Worm (Caenorhabditis elegans) whole organism, L3 larva: ENCODE results near the gene C06E7.2.
A peak's percentile ranks its signal among the peaks of the same experiment; 100 is the strongest.

Experiments used
- R02D3.7 ChIP-seq: fragments of 150-350 bp; optimal IDR thresholded peaks from 2 replicates; lab custom pipeline; 2014; ENCODE audit warnings: missing biosample characterization, missing genetic modification characterization
- ZK546.5 ChIP-seq: sonication (generic microtip); optimal IDR thresholded peaks from 2 replicates; lab custom pipeline; 2017; ENCODE audit warnings: missing biosample characterization, missing genetic modification characterization
- aly-2 ChIP-seq: fragments of 150-350 bp; optimal IDR thresholded peaks from 2 replicates; lab custom pipeline; 2014; ENCODE audit warnings: missing biosample characterization, missing genetic modification characterization
- ama-1 ChIP-seq: fragments of 150-350 bp; optimal IDR thresholded peaks from 2 replicates; lab custom pipeline; 2018
- ceh-28 ChIP-seq: fragments of 150-350 bp; optimal IDR thresholded peaks from 2 replicates; lab custom pipeline; 2014; ENCODE audit warnings: missing biosample characterization, missing genetic modification reagents, missing genetic modification characterization
- ceh-82 ChIP-seq: fragments of 150-350 bp; optimal IDR thresholded peaks from 2 replicates; lab custom pipeline; 2014; ENCODE audit warnings: missing biosample characterization, missing genetic modification characterization
- ceh-9 ChIP-seq: sonication (generic microtip); optimal IDR thresholded peaks from 2 replicates; lab custom pipeline; 2018; ENCODE audit warnings: missing biosample characterization, missing genetic modification characterization
- daf-12 ChIP-seq: fragments of 150-350 bp; optimal IDR thresholded peaks from 2 replicates; lab custom pipeline; 2014; ENCODE audit warnings: missing biosample characterization, missing genetic modification reagents, missing genetic modification characterization
- egl-27 ChIP-seq: sonication (generic microtip); optimal IDR thresholded peaks from 4 replicates; lab custom pipeline; 2017; ENCODE audit warnings: missing biosample characterization, missing genetic modification reagents, missing genetic modification characterization
- egl-5 ChIP-seq: fragments of 150-350 bp; optimal IDR thresholded peaks from 2 replicates; lab custom pipeline; 2017; ENCODE audit warnings: missing biosample characterization, missing genetic modification reagents, missing genetic modification characterization, inconsistent platforms
- elt-2 ChIP-seq: sonication (generic microtip); optimal IDR thresholded peaks from 2 replicates; lab custom pipeline; 2016; ENCODE audit warnings: missing genetic modification reagents, mild to moderate bottlenecking, missing genetic modification characterization, missing compliant biosample characterization
- elt-3 ChIP-seq, 3 experiments: fragments of 150-350 bp in 1 of 3; sonication (generic microtip) in 2 of 3; optimal IDR thresholded peaks; 2 replicates in 2 of 3; 4 replicates in 1 of 3; lab custom pipeline; 2014 to 2017; ENCODE audit warnings: missing biosample characterization in 3 of 3, missing genetic modification characterization in 3 of 3
- eor-1 ChIP-seq, 2 experiments: fragments of 150-350 bp; optimal IDR thresholded peaks; 2 replicates each; lab custom pipeline; 2014 to 2018; ENCODE audit warnings: missing biosample characterization in 2 of 2, missing genetic modification characterization in 2 of 2
- fkh-10 ChIP-seq: sonication (generic microtip); optimal IDR thresholded peaks from 2 replicates; lab custom pipeline; 2017; ENCODE audit warnings: missing biosample characterization, missing genetic modification reagents, missing genetic modification characterization
- fkh-2 ChIP-seq: fragments of 150-350 bp; optimal IDR thresholded peaks from 2 replicates; lab custom pipeline; 2014; ENCODE audit warnings: missing biosample characterization, missing genetic modification reagents, missing genetic modification characterization
- fos-1 ChIP-seq: fragments of 150-350 bp; optimal IDR thresholded peaks from 2 replicates; lab custom pipeline; 2014; ENCODE audit warnings: missing biosample characterization, missing genetic modification characterization
- hmg-11 ChIP-seq: sonication (generic microtip); optimal IDR thresholded peaks from 2 replicates; lab custom pipeline; 2016; ENCODE audit warnings: missing genetic modification characterization, missing compliant biosample characterization
- jun-1 ChIP-seq: fragments of 150-350 bp; optimal IDR thresholded peaks from 2 replicates; lab custom pipeline; 2014; ENCODE audit warnings: missing biosample characterization, missing genetic modification reagents, missing genetic modification characterization
- lin-15B ChIP-seq: fragments of 150-350 bp; optimal IDR thresholded peaks from 2 replicates; lab custom pipeline; 2014; ENCODE audit warnings: missing biosample characterization, missing genetic modification characterization
- lin-39 ChIP-seq: fragments of 150-350 bp; optimal IDR thresholded peaks from 2 replicates; lab custom pipeline; 2018; ENCODE audit warnings: missing biosample characterization, missing genetic modification reagents, missing genetic modification characterization
- lsy-12 ChIP-seq: sonication (generic microtip); optimal IDR thresholded peaks from 2 replicates; lab custom pipeline; 2016; ENCODE audit warnings: mild to moderate bottlenecking, missing genetic modification characterization, missing compliant biosample characterization
- mdl-1 ChIP-seq: fragments of 150-350 bp; optimal IDR thresholded peaks from 2 replicates; lab custom pipeline; 2014; ENCODE audit warnings: missing biosample characterization, missing genetic modification characterization
- mml-1 ChIP-seq: fragments of 150-350 bp; sonication (generic microtip); optimal IDR thresholded peaks from 3 replicates; lab custom pipeline; 2014; ENCODE audit warnings: missing biosample characterization, missing genetic modification characterization
- nfya-1 ChIP-seq: sonication (generic microtip); optimal IDR thresholded peaks from 2 replicates; lab custom pipeline; 2017; ENCODE audit warnings: missing genetic modification characterization, mild to moderate bottlenecking, missing compliant biosample characterization, antibody characterized with exemption, moderate library complexity; ENCODE audit not compliant: insufficient read depth
- nhr-11 ChIP-seq: fragments of 150-350 bp; optimal IDR thresholded peaks from 2 replicates; lab custom pipeline; 2014; ENCODE audit warnings: missing biosample characterization, missing genetic modification characterization
- nhr-12 ChIP-seq: fragments of 150-350 bp; optimal IDR thresholded peaks from 2 replicates; lab custom pipeline; 2014; ENCODE audit warnings: missing biosample characterization, missing genetic modification characterization
- nhr-23 ChIP-seq: fragments of 150-350 bp; optimal IDR thresholded peaks from 2 replicates; lab custom pipeline; 2014; ENCODE audit warnings: missing biosample characterization, missing genetic modification reagents, missing genetic modification characterization
- nhr-237 ChIP-seq: fragments of 150-350 bp; optimal IDR thresholded peaks from 2 replicates; lab custom pipeline; 2014; ENCODE audit warnings: missing biosample characterization, missing genetic modification characterization
- nhr-25 ChIP-seq: sonication (generic microtip); optimal IDR thresholded peaks from 2 replicates; lab custom pipeline; 2017; ENCODE audit warnings: missing biosample characterization, missing genetic modification characterization
- nhr-28 ChIP-seq: fragments of 150-350 bp; optimal IDR thresholded peaks from 2 replicates; lab custom pipeline; 2014; ENCODE audit warnings: missing biosample characterization, missing genetic modification characterization
- nhr-43 ChIP-seq: sonication (generic microtip); optimal IDR thresholded peaks from 2 replicates; lab custom pipeline; 2016; ENCODE audit warnings: mild to moderate bottlenecking, missing genetic modification characterization, missing compliant biosample characterization; ENCODE audit not compliant: poor library complexity, severe bottlenecking
- nhr-67 ChIP-seq: fragments of 150-350 bp; optimal IDR thresholded peaks from 2 replicates; lab custom pipeline; 2014; ENCODE audit warnings: missing biosample characterization, missing genetic modification characterization
- nhr-76 ChIP-seq: fragments of 150-350 bp; sonication (generic microtip); optimal IDR thresholded peaks from 5 replicates; lab custom pipeline; 2014; ENCODE audit warnings: missing biosample characterization, missing genetic modification characterization
- nhr-77 ChIP-seq: fragments of 150-350 bp; optimal IDR thresholded peaks from 2 replicates; lab custom pipeline; 2014; ENCODE audit warnings: missing biosample characterization, missing genetic modification characterization
- pha-4 ChIP-seq: fragments of 150-350 bp; optimal IDR thresholded peaks from 2 replicates; lab custom pipeline; 2014; ENCODE audit warnings: missing biosample characterization, missing genetic modification reagents, missing genetic modification characterization
- pqm-1 ChIP-seq: fragments of 150-350 bp; optimal IDR thresholded peaks from 2 replicates; lab custom pipeline; 2017; ENCODE audit warnings: missing biosample characterization, missing genetic modification characterization, inconsistent platforms
- sea-2 ChIP-seq: fragments of 150-350 bp; sonication (generic microtip); optimal IDR thresholded peaks from 4 replicates; lab custom pipeline; 2014; ENCODE audit warnings: missing biosample characterization, missing genetic modification reagents, missing genetic modification characterization
- skn-1 ChIP-seq: fragments of 150-350 bp; optimal IDR thresholded peaks from 2 replicates; lab custom pipeline; 2014; ENCODE audit warnings: missing biosample characterization, missing genetic modification characterization
- snpc-4 ChIP-seq: fragments of 150-350 bp; optimal IDR thresholded peaks from 2 replicates; lab custom pipeline; 2014; ENCODE audit warnings: missing biosample characterization, missing genetic modification characterization
- tbx-2 ChIP-seq: sonication (generic microtip); optimal IDR thresholded peaks from 2 replicates; lab custom pipeline; 2016; ENCODE audit warnings: mild to moderate bottlenecking, missing genetic modification characterization, missing compliant biosample characterization
- unc-39 ChIP-seq: sonication (generic microtip); optimal IDR thresholded peaks from 4 replicates; lab custom pipeline; 2017; ENCODE audit warnings: missing biosample characterization, missing genetic modification characterization
- unc-62 ChIP-seq: fragments of 150-350 bp; sonication (generic microtip); optimal IDR thresholded peaks from 4 replicates; lab custom pipeline; 2014; ENCODE audit warnings: missing biosample characterization, missing genetic modification reagents, missing genetic modification characterization
- zag-1 ChIP-seq: fragments of 150-350 bp; optimal IDR thresholded peaks from 2 replicates; lab custom pipeline; 2014; ENCODE audit warnings: missing biosample characterization, missing genetic modification characterization
- ztf-11 ChIP-seq: fragments of 150-350 bp; optimal IDR thresholded peaks from 2 replicates; lab custom pipeline; 2014; ENCODE audit warnings: missing biosample characterization, missing genetic modification characterization

Gene C06E7.2

ce11 chrIV:5809733-5810132 is 29.5 kb upstream of the C06E7.2 start:
- TF ChIP-seq skn-1 (tag; lab: Kevin White, UChicago) (no peak), aly-2 (tag; lab: Kevin White, UChicago) (no peak), ceh-9 (tag; lab: Kevin White, UChicago) (no peak), nhr-43 (no peak), nhr-67 (tag; lab: Kevin White, UChicago) (no peak), lin-15B (no peak), pqm-1 (tag; lab: Kevin White, UChicago) (no peak), eor-1 (tag; optimal IDR thresholded peaks at IDR 0.05; lab: Kevin White, UChicago) (no peak), elt-3 (tag; optimal IDR thresholded peaks at IDR 0.05; lab: Kevin White, UChicago) (no peak), tbx-2 (tag; lab: Kevin White, UChicago) (no peak)
- TF ChIP-seq, all 47 proteins: peak for 0

DNA sequence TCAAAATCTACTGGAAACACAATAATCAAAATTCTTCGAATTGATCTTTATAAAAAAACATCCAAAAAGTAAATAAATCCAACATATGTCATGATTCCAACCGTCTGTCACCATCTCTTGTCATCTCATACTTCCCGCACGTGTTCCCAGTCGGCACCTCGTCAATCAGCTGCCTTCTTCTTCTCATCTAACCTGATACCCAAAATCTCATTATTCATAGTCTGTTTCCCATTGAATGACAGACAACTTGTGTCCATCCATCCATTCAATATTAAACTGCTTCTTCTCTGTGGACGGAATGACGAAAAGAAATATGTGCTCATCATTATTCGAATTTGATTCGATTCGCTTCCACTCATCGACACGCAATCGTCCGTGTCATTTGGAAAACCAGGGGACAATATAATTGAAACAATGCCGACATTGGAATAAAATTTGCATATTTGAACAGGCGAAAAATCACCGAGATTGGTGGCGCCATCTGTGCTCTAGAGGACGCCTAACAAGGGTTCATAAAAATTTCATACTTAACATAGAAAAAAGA is 28.1 kb upstream of the C06E7.2 start:
- TF ChIP-seq mdl-1 (tag; lab: Kevin White, UChicago) (no peak), mml-1 (tag; lab: Kevin White, UChicago) (no peak), R02D3.7 (tag; lab: Kevin White, UChicago) (no peak), unc-39 (no peak), nhr-11 (no peak), zag-1 (no peak), tbx-2 (tag; lab: Kevin White, UChicago) (no peak), unc-62 (GFP tag; lab: Kevin White, UChicago) (no peak), hmg-11 (tag; lab: Kevin White, UChicago) (no peak), ama-1 (lab: Kevin White, UChicago) (no peak)

- TF ChIP-seq fos-1 (tag; lab: Kevin White, UChicago) (no peak), lin-39 (no peak), hmg-11 (tag; lab: Kevin White, UChicago) (no peak), elt-2 (tag; lab: Kevin White, UChicago) (no peak), ZK546.5 (no peak), nfya-1 (tag; lab: Kevin White, UChicago) (no peak), snpc-4 (tag; lab: Kevin White, UChicago) (no peak), egl-5 (no peak), nhr-77 (tag; lab: Kevin White, UChicago) (no peak), daf-12 (no peak), ceh-28 (tag; lab: Kevin White, UChicago) (no peak)
Measured at ce11 chrIV:5814092-5814650, 25.1 kb upstream of the C06E7.2 start, which contains the start of gene oops-1. TSS of gene oops-1 (minus strand) at chrIV:5814142.

DNA sequence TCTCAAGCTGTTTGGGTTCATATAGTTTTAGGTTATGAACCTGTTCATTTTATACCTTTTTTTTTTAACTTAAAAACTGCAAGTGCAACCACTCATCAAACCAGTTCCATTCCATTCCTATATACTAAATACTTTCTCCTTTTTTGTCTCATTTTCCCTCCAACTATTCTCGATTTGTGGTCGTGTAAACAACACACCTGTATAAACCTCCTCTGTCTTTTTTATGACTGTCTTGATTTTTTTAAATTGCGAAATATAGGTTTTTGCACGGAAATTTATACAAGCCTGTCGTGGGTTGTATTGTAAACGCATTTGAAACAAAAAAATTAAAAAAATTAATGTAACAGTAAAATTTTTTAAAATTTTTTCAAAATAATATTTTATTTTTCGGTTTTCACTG is 22.8 kb upstream of the C06E7.2 start:
- TF ChIP-seq lsy-12 (no peak), fkh-2 (tag; lab: Kevin White, UChicago) (no peak), nhr-12 (no peak), nhr-76 (tag; lab: Kevin White, UChicago) (no peak), pha-4 (peak; percentile 16), skn-1 (tag; lab: Kevin White, UChicago) (no peak), nhr-67 (tag; lab: Kevin White, UChicago) (no peak)

DNA sequence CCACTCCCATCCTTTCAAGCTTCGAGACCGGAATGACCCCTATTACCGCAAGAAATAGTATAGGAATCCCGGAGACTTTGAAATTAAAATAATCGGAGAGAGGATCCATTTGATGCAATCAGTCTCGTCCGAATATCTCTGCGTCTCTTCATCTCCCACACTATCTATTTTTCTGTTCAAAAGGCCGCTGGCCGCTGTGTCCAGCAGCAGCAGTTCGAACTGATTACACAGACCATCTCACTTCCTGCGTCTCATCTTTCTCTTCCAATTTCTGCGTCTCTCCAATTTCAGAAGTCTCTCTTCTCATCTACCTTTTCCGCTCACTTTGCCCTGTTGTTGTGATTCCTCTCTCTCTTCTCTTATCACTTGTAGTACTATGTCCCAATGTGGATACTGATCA is 21.8 kb upstream of the C06E7.2 start:
- TF ChIP-seq jun-1 (peak; percentile 59), nfya-1 (tag; lab: Kevin White, UChicago) (peak; percentile 56), nhr-237 (tag; lab: Kevin White, UChicago) (no peak), aly-2 (tag; lab: Kevin White, UChicago) (no peak), pha-4 (peak; percentile 79), nhr-23 (peak; percentile 84), elt-2 (tag; lab: Kevin White, UChicago) (peak; percentile 80), pqm-1 (tag; lab: Kevin White, UChicago) (peak; percentile 80), lin-15B (peak; percentile 18), daf-12 (no peak), ztf-11 (tag; lab: Kevin White, UChicago) (no peak), ceh-28 (tag; lab: Kevin White, UChicago) (peak; percentile 56), sea-2 (GFP tag; lab: Kevin White, UChicago) (no peak), tbx-2 (tag; lab: Kevin White, UChicago) (no peak), mdl-1 (tag; lab: Kevin White, UChicago) (no peak), fkh-10 (no peak), R02D3.7 (tag; lab: Kevin White, UChicago) (peak; percentile 54), nhr-25 (tag; lab: Kevin White, UChicago) (peak; percentile 63), skn-1 (tag; lab: Kevin White, UChicago) (no peak), ama-1 (lab: Kevin White, UChicago) (no peak), unc-39 (no peak), nhr-28 (tag; lab: Kevin White, UChicago) (no peak), egl-27 (tag; lab: Kevin White, UChicago) (no peak), hmg-11 (tag; lab: Kevin White, UChicago) (peak; percentile 54), elt-3 (tag; optimal IDR thresholded peaks at IDR 0.05; lab: Kevin White, UChicago) (peak in 2 of 3 experiments; percentile 8), ceh-82 (tag; lab: Kevin White, UChicago) (no peak), nhr-76 (tag; lab: Kevin White, UChicago) (no peak)
